Worm (Caenorhabditis elegans): Measurements from ENCODE around the gene npr-8.

DNA sequence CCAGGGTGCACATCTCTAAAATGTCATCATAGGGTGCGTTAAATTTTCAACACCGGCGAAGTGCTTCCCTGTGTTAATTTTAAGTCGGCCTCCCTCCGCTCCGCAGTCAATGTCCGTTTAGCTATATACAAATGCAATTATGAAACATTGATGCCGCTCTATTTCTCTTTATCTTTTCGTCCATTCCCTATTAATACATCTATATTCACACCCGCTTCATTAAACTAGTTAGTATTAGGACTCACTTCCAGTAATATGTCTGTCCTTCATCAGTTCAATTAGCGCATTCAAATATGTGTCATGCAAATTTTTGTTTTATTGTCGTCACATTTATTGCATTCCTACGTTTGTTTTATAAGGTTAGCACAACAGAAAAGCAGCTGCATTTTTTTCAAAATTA lies 5.2 kb upstream of the npr-8 start:
- TF ChIP-seq nhr-77 (tag; optimal IDR thresholded peaks at IDR 0.05) (no peak), nhr-6 (tag; optimal IDR thresholded peaks at IDR 0.05) (no peak), sma-9 (GFP tag; optimal IDR thresholded peaks at IDR 0.05) (no peak), sma-9 (tag; optimal IDR thresholded peaks at IDR 0.05) (no peak), nhr-11 (tag; optimal IDR thresholded peaks at IDR 0.05) (no peak), fos-1 (tag; optimal IDR thresholded peaks at IDR 0.05) (no peak), unc-39 (tag; optimal IDR thresholded peaks at IDR 0.05) (no peak), lin-11 (tag; optimal IDR thresholded peaks at IDR 0.05) (no peak), snpc-4 (tag; optimal IDR thresholded peaks at IDR 0.05) (no peak), mdl-1 (tag; optimal IDR thresholded peaks at IDR 0.05) (no peak), lin-39 (tag; optimal IDR thresholded peaks at IDR 0.05) (no peak), unc-62 (GFP tag; optimal IDR thresholded peaks at IDR 0.05) (no peak), lin-13 (GFP tag; optimal IDR thresholded peaks at IDR 0.05) (no peak), ztf-4 (tag; optimal IDR thresholded peaks at IDR 0.05) (no peak)

Measured in whole organism, L2 larva.